Worm (Caenorhabditis elegans): Measurements from ENCODE around the gene mab-7.
A peak's percentile ranks its signal among the peaks of the same experiment; 100 is the strongest.

mab-7 gene

DNA sequence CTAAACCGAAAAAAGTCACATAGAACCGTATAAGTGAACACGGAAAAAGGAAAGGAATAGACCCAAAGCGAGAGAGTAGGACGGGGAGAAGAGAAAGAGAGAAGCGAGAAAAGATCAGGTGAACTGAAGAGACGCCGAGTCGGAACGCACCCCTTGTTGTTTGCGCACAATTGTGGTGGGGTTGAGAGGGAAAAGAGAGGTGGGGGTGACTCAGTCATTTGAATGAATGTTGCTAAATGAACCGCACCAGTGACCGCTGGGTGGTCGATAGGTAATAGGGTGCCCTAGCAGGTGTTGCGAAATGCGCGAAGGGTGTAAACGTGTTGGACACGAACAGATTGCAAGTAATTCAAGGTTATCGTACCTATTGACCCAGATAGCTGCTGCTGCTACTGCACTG, 26.8 kb downstream of the mab-7 start, which contains the start of gene lgl-1 (continued):
- TF ChIP-seq ceh-63 (GFP tag; optimal IDR thresholded peaks at IDR 0.05) (no peak), nhr-20 (tag; optimal IDR thresholded peaks at IDR 0.05) (peak; percentile 6), egl-27 (tag; optimal IDR thresholded peaks at IDR 0.05) (no peak), nhr-76 (tag; optimal IDR thresholded peaks at IDR 0.05) (no peak), nhr-71 (tag; optimal IDR thresholded peaks at IDR 0.05) (no peak), F16B12.6 (tag; optimal IDR thresholded peaks at IDR 0.05) (no peak), fkh-8 (tag; optimal IDR thresholded peaks at IDR 0.05) (peak; percentile 20), nhr-47 (tag; optimal IDR thresholded peaks at IDR 0.05) (peak; percentile 27), nhr-85 (tag) (peak; percentile 75), nhr-84 (tag; optimal IDR thresholded peaks at IDR 0.05) (no peak), lin-35 (GFP tag; optimal IDR thresholded peaks at IDR 0.05) (peak; percentile 16 to 32), ceh-8 (GFP tag; optimal IDR thresholded peaks at IDR 0.05) (no peak), pag-3 (tag; optimal IDR thresholded peaks at IDR 0.05; ENCODE audit: borderline replicate concordance, insufficient read depth) (no peak), ceh-82 (tag; optimal IDR thresholded peaks at IDR 0.05) (peak in 2 of 3 experiments; percentile 19 to 54), blmp-1 (tag; optimal IDR thresholded peaks at IDR 0.05) (peak; percentile 51), hlh-17 (GFP tag; optimal IDR thresholded peaks at IDR 0.05; ENCODE audit: borderline replicate concordance) (no peak), lsy-2 (tag; optimal IDR thresholded peaks at IDR 0.05) (peak in 1 of 2 experiments; percentile 11), nhr-19 (GFP tag; conservative IDR thresholded peaks at IDR 0.05) (0 out of 2 replicates have a peak, but pooled peaks have one; percentile 6), sox-4 (tag; optimal IDR thresholded peaks at IDR 0.05) (no peak), swsn-7 (tag; optimal IDR thresholded peaks at IDR 0.05) (peak; percentile 8), C04F5.9 (tag; optimal IDR thresholded peaks at IDR 0.05) (no peak), lir-3 (tag; optimal IDR thresholded peaks at IDR 0.05; ENCODE audit: poor library complexity) (no peak)

ce11 chrX:865214-865613, 32.6 kb downstream of the mab-7 start:
- TF ChIP-seq fkh-8 (tag; optimal IDR thresholded peaks at IDR 0.05): no peak
- TF ChIP-seq lin-35 (GFP tag; optimal IDR thresholded peaks at IDR 0.05): peak in 1 of 2 experiments; percentile 23
- TF ChIP-seq sptf-1 (tag; optimal IDR thresholded peaks at IDR 0.05): no peak
- peak; percentile 49 for TF ChIP-seq nhr-85 (tag)

DNA sequence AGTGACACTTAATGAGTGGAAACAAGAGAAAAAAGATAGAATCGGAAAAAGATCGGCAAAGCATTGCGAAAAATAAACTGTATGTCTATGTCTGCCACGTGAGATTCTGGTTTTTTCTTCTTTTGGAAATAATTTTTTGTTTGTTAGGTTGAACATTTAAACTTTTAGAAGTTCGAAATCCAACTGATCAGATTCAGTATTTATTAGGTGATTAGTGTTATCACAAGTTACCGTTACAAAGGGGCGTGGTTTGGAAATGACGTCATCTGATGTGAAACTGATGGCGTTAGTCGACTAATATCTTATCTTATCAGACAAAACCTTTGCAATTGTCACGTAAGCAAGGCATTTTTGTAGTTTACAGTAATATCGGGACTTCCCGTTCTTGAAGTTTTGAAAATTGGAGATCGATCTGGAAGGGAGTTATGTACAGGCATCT, 33.5 kb downstream of the mab-7 start:
- no peak for TF ChIP-seq unc-62 (GFP tag; optimal IDR thresholded peaks at IDR 0.05)
- TF ChIP-seq egl-27 (tag; optimal IDR thresholded peaks at IDR 0.05): peak in 1 of 2 experiments; percentile 34
- peak; percentile 73 for TF ChIP-seq nhr-20 (tag; optimal IDR thresholded peaks at IDR 0.05)
- TF ChIP-seq lir-3 (tag; optimal IDR thresholded peaks at IDR 0.05; ENCODE audit: poor library complexity): peak; percentile 2
- no peak for TF ChIP-seq unc-130 (tag; optimal IDR thresholded peaks at IDR 0.05)
- TF ChIP-seq hlh-17 (GFP tag; optimal IDR thresholded peaks at IDR 0.05; ENCODE audit: borderline replicate concordance): no peak
- no peak for TF ChIP-seq egl-13 (tag; optimal IDR thresholded peaks at IDR 0.05)
- TF ChIP-seq tlp-1 (tag; optimal IDR thresholded peaks at IDR 0.05): no peak
- TF ChIP-seq ets-5 (GFP tag; IDR thresholded peaks at IDR 0.05): no peak
- TF ChIP-seq dpl-1 (GFP tag; optimal IDR thresholded peaks at IDR 0.05): no peak
- no peak for TF ChIP-seq unc-30 (tag; optimal IDR thresholded peaks at IDR 0.05)
- no peak for TF ChIP-seq irx-1 (tag; optimal IDR thresholded peaks at IDR 0.05)
- peak in 1 of 2 experiments; percentile 57 for TF ChIP-seq lin-35 (GFP tag; optimal IDR thresholded peaks at IDR 0.05)
- TF ChIP-seq sox-4 (tag; optimal IDR thresholded peaks at IDR 0.05): no peak
- TF ChIP-seq nhr-71 (tag; optimal IDR thresholded peaks at IDR 0.05): peak; percentile 77
- TF ChIP-seq sptf-1 (tag; optimal IDR thresholded peaks at IDR 0.05): no peak
- no peak for TF ChIP-seq unc-98 (GFP tag; IDR thresholded peaks at IDR 0.05)
- no peak for TF ChIP-seq elt-2 (tag; optimal IDR thresholded peaks at IDR 0.05)
- peak; percentile 62 for TF ChIP-seq blmp-1 (tag; optimal IDR thresholded peaks at IDR 0.05)
- TF ChIP-seq isw-1 (GFP tag; IDR thresholded peaks at IDR 0.05): no peak
- no peak for TF ChIP-seq unc-86 (tag; optimal IDR thresholded peaks at IDR 0.05)
- TF ChIP-seq lin-13 (GFP tag; optimal IDR thresholded peaks at IDR 0.05): no peak
- TF ChIP-seq snu-23 (GFP tag; optimal IDR thresholded peaks at IDR 0.05): peak; percentile 67
- no peak for TF ChIP-seq efl-1 (optimal IDR thresholded peaks at IDR 0.05)
- peak in 1 of 2 experiments; percentile 50 for TF ChIP-seq efl-1 (GFP tag; optimal IDR thresholded peaks at IDR 0.05 in 1 of 2)
- TF ChIP-seq C16A3.4 (tag; optimal IDR thresholded peaks at IDR 0.05): peak; percentile 35
- TF ChIP-seq nhr-47 (tag; optimal IDR thresholded peaks at IDR 0.05): peak; percentile 46
- TF ChIP-seq lin-14 (GFP tag; optimal IDR thresholded peaks at IDR 0.05): peak; percentile 68
- TF ChIP-seq nhr-85 (tag): peak; percentile 97
- peak; percentile 35 for TF ChIP-seq aha-1 (tag; optimal IDR thresholded peaks at IDR 0.05)
- no peak for TF ChIP-seq dsc-1 (tag; optimal IDR thresholded peaks at IDR 0.05)
- TF ChIP-seq alr-1 (tag; optimal IDR thresholded peaks at IDR 0.05; ENCODE audit: borderline replicate concordance): no peak
- peak; percentile 75 for TF ChIP-seq tbx-2 (tag; optimal IDR thresholded peaks at IDR 0.05)
- TF ChIP-seq nhr-90 (tag; optimal IDR thresholded peaks at IDR 0.05; ENCODE audit: poor library complexity): peak; percentile 70
- TF ChIP-seq hlh-4 (tag; optimal IDR thresholded peaks at IDR 0.05): no peak

Measured in whole organism, L1 larva.